Worm (Caenorhabditis elegans): ENCODE results near the gene W09C2.7.

DNA sequence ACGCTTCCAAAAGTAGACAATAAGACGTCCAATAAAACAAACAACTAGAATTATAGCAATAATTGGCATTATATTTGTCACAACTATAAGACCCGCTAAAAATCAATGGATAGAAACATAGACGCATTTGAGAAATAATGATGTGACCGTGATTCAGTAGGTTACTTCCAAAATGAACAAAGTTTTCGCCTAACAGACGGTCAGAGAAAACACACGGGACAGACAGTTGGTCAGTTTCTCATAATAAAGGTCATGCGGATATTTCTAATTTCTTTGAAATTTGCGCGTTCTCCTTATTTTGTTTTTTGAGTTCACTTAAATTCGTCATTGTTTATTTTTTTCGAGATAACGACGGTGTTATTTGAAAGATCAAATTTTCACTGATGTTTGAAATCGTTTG lies 9.4 kb upstream of the W09C2.7 start:
- TF ChIP-seq nhr-84 (tag; optimal IDR thresholded peaks at IDR 0.05), result no peak
- TF ChIP-seq swsn-7 (tag; optimal IDR thresholded peaks at IDR 0.05), result no peak
- TF ChIP-seq ama-1 (optimal IDR thresholded peaks at IDR 0.05), result no peak
- peak; percentile 35 for TF ChIP-seq lin-14 (GFP tag; optimal IDR thresholded peaks at IDR 0.05)
- no peak for TF ChIP-seq sptf-1 (tag; optimal IDR thresholded peaks at IDR 0.05)
- TF ChIP-seq skn-1 (tag; optimal IDR thresholded peaks at IDR 0.05), result no peak
- TF ChIP-seq elt-2 (tag; optimal IDR thresholded peaks at IDR 0.05), result no peak
- no peak for TF ChIP-seq pag-3 (tag; optimal IDR thresholded peaks at IDR 0.05; ENCODE audit: borderline replicate concordance, insufficient read depth)

All from whole organism, L1 larva.